Fruit fly (Drosophila melanogaster) whole organism, embryonic: Measurements from ENCODE around the gene Hr96.

Experiments used
- Ada2b ChIP-seq: fragments of 200-800 bp; sonication (Bioruptor generic); IDR thresholded peaks from 2 replicates; pipeline ENCODE4 v1.3.6; 2022; ENCODE audit warnings: missing biosample characterization, missing genetic modification characterization
- Adf1 ChIP-seq: fragments of 200-800 bp; sonication (Bioruptor generic); IDR thresholded peaks from 2 replicates; pipeline ENCODE4 v1.3.6; 2022; ENCODE audit warnings: missing biosample characterization, missing genetic modification characterization
- CG11456 ChIP-seq: fragments of 200-800 bp; sonication (Bioruptor generic); IDR thresholded peaks from 3 replicates; pipeline ENCODE4 v1.3.6; 2022; ENCODE audit warnings: missing biosample characterization, missing genetic modification characterization
- CG11723 ChIP-seq: fragments of 200-800 bp; sonication (Bioruptor generic); optimal IDR thresholded peaks from 2 replicates; lab custom pipeline; 2017; ENCODE audit warnings: missing biosample characterization, mild to moderate bottlenecking, missing genetic modification characterization
- CG13123 ChIP-seq: fragments of 200-800 bp; sonication (Bioruptor generic); optimal IDR thresholded peaks from 2 replicates; lab custom pipeline; 2016; ENCODE audit warnings: missing biosample characterization, missing genetic modification characterization
- CG13624 ChIP-seq: fragments of 200-800 bp; sonication (Bioruptor generic); optimal IDR thresholded peaks from 2 replicates; lab custom pipeline; 2016; ENCODE audit warnings: missing biosample characterization, missing genetic modification characterization
- CG14441 ChIP-seq: fragments of 200-800 bp; sonication (Bioruptor generic); IDR thresholded peaks from 2 replicates; pipeline ENCODE4 v1.3.6; 2022; ENCODE audit warnings: missing biosample characterization, missing genetic modification characterization
- CG1602 ChIP-seq: fragments of 200-800 bp; sonication (Bioruptor generic); optimal IDR thresholded peaks from 3 replicates; lab custom pipeline; 2016; ENCODE audit warnings: missing biosample characterization, missing genetic modification characterization
- CG1603 ChIP-seq: fragments of 200-800 bp; sonication (Bioruptor generic); optimal IDR thresholded peaks from 2 replicates; lab custom pipeline; 2019; ENCODE audit warnings: missing biosample characterization, mild to moderate bottlenecking, missing genetic modification characterization, moderate library complexity
- CG1647 ChIP-seq: fragments of 200-800 bp; sonication (Bioruptor generic); optimal IDR thresholded peaks from 3 replicates; lab custom pipeline; 2016; ENCODE audit warnings: missing biosample characterization, missing genetic modification characterization
- CG17359 ChIP-seq: fragments of 200-800 bp; sonication (Bioruptor generic); optimal IDR thresholded peaks from 3 replicates; lab custom pipeline; 2018; ENCODE audit warnings: missing biosample characterization, mild to moderate bottlenecking, missing genetic modification characterization, moderate library complexity
- CG18011 ChIP-seq: fragments of 200-800 bp; sonication (Bioruptor generic); optimal IDR thresholded peaks from 2 replicates; lab custom pipeline; 2017; ENCODE audit warnings: missing biosample characterization, missing genetic modification characterization, mild to moderate bottlenecking, moderate library complexity, missing genotype
- CG3163 ChIP-seq: fragments of 200-800 bp; sonication (Bioruptor generic); optimal IDR thresholded peaks from 3 replicates; lab custom pipeline; 2016; ENCODE audit warnings: missing biosample characterization, missing genetic modification characterization
- CG3995 ChIP-seq: fragments of 200-800 bp; sonication (Bioruptor generic); optimal IDR thresholded peaks from 3 replicates; lab custom pipeline; 2016; ENCODE audit warnings: missing biosample characterization, missing genetic modification characterization
- CG6272 ChIP-seq: fragments of 200-800 bp; sonication (Bioruptor generic); IDR thresholded peaks from 2 replicates; pipeline ENCODE4 v1.3.6; 2022; ENCODE audit warnings: missing biosample characterization, missing genetic modification characterization
- CG8290 ChIP-seq, 3 experiments: fragments of 200-800 bp; sonication (Bioruptor generic); optimal IDR thresholded peaks; 2 replicates each; lab custom pipeline; 2016 to 2019; ENCODE audit warnings: missing biosample characterization in 3 of 3, missing genetic modification characterization in 3 of 3, mild to moderate bottlenecking in 2 of 3, moderate library complexity in 1 of 3
- CG9215 ChIP-seq: fragments of 200-800 bp; sonication (Bioruptor generic); IDR thresholded peaks from 2 replicates; pipeline ENCODE4 v1.3.6; 2022; ENCODE audit warnings: missing biosample characterization, missing genetic modification characterization
- CG9876 ChIP-seq: fragments of 200-800 bp; sonication (Bioruptor generic); optimal IDR thresholded peaks from 2 replicates; lab custom pipeline; 2016; ENCODE audit warnings: missing biosample characterization, missing genetic modification characterization
- CkIIα-i1 ChIP-seq: fragments of 200-800 bp; sonication (Bioruptor generic); IDR thresholded peaks from 2 replicates; pipeline ENCODE4 v1.3.6; 2022; ENCODE audit warnings: missing biosample characterization, missing genetic modification characterization
- Fer3 ChIP-seq: fragments of 200-800 bp; sonication (Bioruptor generic); optimal IDR thresholded peaks from 2 replicates; lab custom pipeline; 2018; ENCODE audit warnings: missing biosample characterization, mild to moderate bottlenecking, missing genetic modification characterization, moderate library complexity
- Hr51 ChIP-seq, 2 experiments: fragments of 200-800 bp; sonication (Bioruptor generic); optimal IDR thresholded peaks; 2 replicates in 1 of 2; 3 replicates in 1 of 2; lab custom pipeline; 2016 to 2018; ENCODE audit warnings: missing biosample characterization in 2 of 2, missing genetic modification characterization in 2 of 2, mild to moderate bottlenecking in 1 of 2, moderate library complexity in 1 of 2
- Max ChIP-seq: fragments of 200-800 bp; sonication (Bioruptor generic); optimal IDR thresholded peaks from 2 replicates; lab custom pipeline; 2016; ENCODE audit warnings: missing biosample characterization, mild to moderate bottlenecking, missing genetic modification characterization
- PHDP ChIP-seq: fragments of 200-800 bp; sonication (Bioruptor generic); optimal IDR thresholded peaks from 3 replicates; lab custom pipeline; 2018; ENCODE audit warnings: missing biosample characterization, mild to moderate bottlenecking, missing genetic modification characterization, moderate library complexity
- Sin3A ChIP-seq: fragments of >200 bp; optimal IDR thresholded peaks from 2 replicates; lab custom pipeline; 2018
- Sox102F ChIP-seq: fragments of 200-800 bp; sonication (Bioruptor generic); optimal IDR thresholded peaks from 2 replicates; lab custom pipeline; 2018; ENCODE audit warnings: missing biosample characterization, mild to moderate bottlenecking, missing genetic modification characterization, moderate library complexity
- Taf1 ChIP-seq: fragments of 200-800 bp; sonication (Bioruptor generic); IDR thresholded peaks from 2 replicates; pipeline ENCODE4 v1.3.6; 2022; ENCODE audit warnings: missing biosample characterization, missing genetic modification characterization
- cad ChIP-seq: fragments of >200 bp; optimal IDR thresholded peaks from 2 replicates; lab custom pipeline; 2017; ENCODE audit warnings: missing biosample characterization, missing genetic modification characterization
- chn ChIP-seq: fragments of 200-800 bp; sonication (Bioruptor generic); optimal IDR thresholded peaks from 2 replicates; lab custom pipeline; 2016; ENCODE audit warnings: missing biosample characterization, missing genetic modification characterization
- disco-r ChIP-seq: fragments of 200-800 bp; sonication (Bioruptor generic); optimal IDR thresholded peaks from 2 replicates; lab custom pipeline; 2016; ENCODE audit warnings: missing biosample characterization, missing genetic modification characterization
- emc ChIP-seq: fragments of 200-800 bp; sonication (Bioruptor generic); optimal IDR thresholded peaks from 2 replicates; lab custom pipeline; 2016; ENCODE audit warnings: missing biosample characterization, missing genetic modification characterization
- eve ChIP-seq, 2 experiments: fragments of >200 bp; optimal IDR thresholded peaks; 2 replicates each; lab custom pipeline; 2017; ENCODE audit warnings: missing biosample characterization in 2 of 2, missing genetic modification characterization in 2 of 2
- fd3F ChIP-seq: fragments of 200-800 bp; sonication (Bioruptor generic); optimal IDR thresholded peaks from 2 replicates; lab custom pipeline; 2018; ENCODE audit warnings: missing biosample characterization, mild to moderate bottlenecking, missing genetic modification characterization, moderate library complexity
- fd96Cb ChIP-seq: fragments of 200-800 bp; sonication (Bioruptor generic); optimal IDR thresholded peaks from 2 replicates; lab custom pipeline; 2018; ENCODE audit warnings: missing biosample characterization, mild to moderate bottlenecking, missing genetic modification characterization, moderate library complexity
- gt ChIP-seq: fragments of 200-800 bp; sonication (Bioruptor generic); IDR thresholded peaks from 2 replicates; pipeline ENCODE4 v1.3.6; 2022; ENCODE audit warnings: missing biosample characterization, missing genetic modification characterization
- hb ChIP-seq: fragments of 200-800 bp; sonication (Bioruptor generic); IDR thresholded peaks from 3 replicates; pipeline ENCODE4 v1.3.6; 2022; ENCODE audit warnings: missing biosample characterization, missing genetic modification characterization; ENCODE audit not compliant: partially characterized antibody
- kni ChIP-seq: fragments of 200-800 bp; sonication (Bioruptor generic); optimal IDR thresholded peaks from 3 replicates; lab custom pipeline; 2017; ENCODE audit warnings: mild to moderate bottlenecking, missing biosample characterization, missing genetic modification reagents, missing genetic modification characterization
- mirr ChIP-seq: fragments of 200-800 bp; sonication (Bioruptor generic); optimal IDR thresholded peaks from 3 replicates; lab custom pipeline; 2018; ENCODE audit warnings: missing biosample characterization, mild to moderate bottlenecking, missing genetic modification characterization
- odd ChIP-seq: fragments of 200-800 bp; sonication (Bioruptor generic); optimal IDR thresholded peaks from 2 replicates; lab custom pipeline; 2017; ENCODE audit warnings: missing biosample characterization, mild to moderate bottlenecking, missing genetic modification characterization
- otp ChIP-seq: fragments of 200-800 bp; sonication (Bioruptor generic); IDR thresholded peaks from 3 replicates; pipeline ENCODE4, ENCODE4 v1.3.6; 2022; ENCODE audit warnings: missing biosample characterization, missing genetic modification characterization
- peb ChIP-seq: fragments of 200-800 bp; sonication (Bioruptor generic); IDR thresholded peaks from 2 replicates; pipeline ENCODE4 v1.3.6; 2022; ENCODE audit warnings: missing biosample characterization, missing genetic modification characterization
- prd ChIP-seq, 3 experiments: fragments of >200 bp in 2 of 3; fragments of 200-800 bp in 1 of 3; sonication (Bioruptor generic) in 1 of 3; optimal IDR thresholded peaks in 2 of 3; IDR thresholded peaks in 1 of 3; 2 replicates in 2 of 3; 3 replicates in 1 of 3; pipeline versions ENCODE4 v1.3.6 to Lab custom; 2017 to 2022; ENCODE audit warnings: missing biosample characterization in 1 of 3, missing genetic modification characterization in 1 of 3
- pum ChIP-seq: fragments of 200-800 bp; sonication (Bioruptor generic); optimal IDR thresholded peaks from 2 replicates; lab custom pipeline; 2016; ENCODE audit warnings: missing biosample characterization, missing genetic modification characterization
- run ChIP-seq: fragments of 200-800 bp; sonication (Bioruptor generic); optimal IDR thresholded peaks from 3 replicates; lab custom pipeline; 2018; ENCODE audit warnings: missing biosample characterization, mild to moderate bottlenecking, missing genetic modification characterization
- sens ChIP-seq: fragments of 200-800 bp; sonication (Bioruptor generic); peaks from one replicate; lab custom pipeline; 2016; ENCODE audit warnings: missing biosample characterization, missing genetic modification characterization
- sens-2 ChIP-seq: fragments of 200-800 bp; sonication (Bioruptor generic); IDR thresholded peaks from 2 replicates; pipeline ENCODE4 v1.3.6; 2022; ENCODE audit warnings: missing biosample characterization, missing genetic modification characterization
- sim ChIP-seq: fragments of 200-800 bp; sonication (Bioruptor generic); IDR thresholded peaks from 2 replicates; pipeline ENCODE4 v1.3.6; 2022; ENCODE audit warnings: missing biosample characterization, missing genetic modification characterization
- slbo ChIP-seq: fragments of 200-800 bp; sonication (Bioruptor generic); IDR thresholded peaks from 2 replicates; pipeline ENCODE4 v1.3.6; 2022; ENCODE audit warnings: missing biosample characterization, missing genetic modification characterization
- so ChIP-seq: fragments of 200-800 bp; sonication (Bioruptor generic); IDR thresholded peaks from 3 replicates; pipeline ENCODE4 v1.3.6; 2022; ENCODE audit warnings: missing biosample characterization, missing genetic modification characterization
- sug ChIP-seq: fragments of 200-800 bp; optimal IDR thresholded peaks from 2 replicates; lab custom pipeline; 2019; ENCODE audit warnings: missing biosample characterization, mild to moderate bottlenecking, missing genetic modification characterization, moderate library complexity
- unc-4 ChIP-seq: fragments of 200-800 bp; sonication (Bioruptor generic); IDR thresholded peaks from 2 replicates; pipeline ENCODE4 v1.3.6; 2022; ENCODE audit warnings: missing biosample characterization, missing genetic modification characterization; ENCODE audit not compliant: partially characterized antibody

Gene Hr96

dm6 chr3R:25051441-25052097, 26.5 kb downstream of the Hr96 start (continued):
- no peak for TF ChIP-seq hb
- TF ChIP-seq CG13123 = no peak
- peak; percentile 22; the same call in 1 of the 2 replicates for TF ChIP-seq Taf1 (GFP tag; lab: Robert Waterston, UW)
- TF ChIP-seq Max (GFP tag; lab: Kevin White, UChicago) = no peak
- TF ChIP-seq prd (optimal IDR thresholded peaks at IDR 0.05; lab: Kevin White, UChicago) = no peak
- no peak for TF ChIP-seq prd (GFP tag; IDR thresholded peaks at IDR 0.05; lab: Robert Waterston, UW)
- peak; percentile 16 for TF ChIP-seq PHDP (tag; lab: Kevin White, UChicago)
- no peak for TF ChIP-seq disco-r (GFP tag; lab: Kevin White, UChicago)
- no peak for TF ChIP-seq odd
- TF ChIP-seq chn (GFP tag; lab: Kevin White, UChicago) = no peak
- TF ChIP-seq CG6272 (GFP tag; lab: Robert Waterston, UW) = no peak
- no peak for TF ChIP-seq fd3F (GFP tag; lab: Kevin White, UChicago)
- TF ChIP-seq unc-4 (GFP tag; lab: Robert Waterston, UW) = no peak
- TF ChIP-seq CG17359 (tag; lab: Kevin White, UChicago) = no peak
- TF ChIP-seq run (tag; lab: Kevin White, UChicago) = no peak
- no peak for TF ChIP-seq CG9215
- peak; percentile 62 for TF ChIP-seq mirr (GFP tag; lab: Kevin White, UChicago)
- peak in 1 of 2 experiments; percentile 62 for TF ChIP-seq eve (GFP tag; optimal IDR thresholded peaks at IDR 0.05; lab: Kevin White, UChicago)
- TF ChIP-seq CG8290 (GFP tag; optimal IDR thresholded peaks at IDR 0.05; lab: Kevin White, UChicago) = no peak
- TF ChIP-seq CG8290 (tag; optimal IDR thresholded peaks at IDR 0.05; lab: Kevin White, UChicago) = peak in 1 of 2 experiments; percentile 23
- peak in 1 of 2 experiments; percentile 7 for TF ChIP-seq Hr51 (GFP tag; optimal IDR thresholded peaks at IDR 0.05; lab: Kevin White, UChicago)
- TF ChIP-seq CG14441 (GFP tag; lab: Robert Waterston, UW) = peak; percentile 44; the same call in 1 of the 2 replicates
- no peak for TF ChIP-seq sens
- TF ChIP-seq CG1647 (GFP tag; lab: Kevin White, UChicago) = no peak
- TF ChIP-seq otp = no peak
- peak; percentile 20 for TF ChIP-seq CG1603 (tag; lab: Kevin White, UChicago)
- TF ChIP-seq CG3995 (GFP tag; lab: Kevin White, UChicago) = no peak
- TF ChIP-seq CG3163 = no peak
- no peak for TF ChIP-seq pum (GFP tag; lab: Kevin White, UChicago)
- no peak for TF ChIP-seq cad (GFP tag; lab: Kevin White, UChicago)
- no peak for TF ChIP-seq emc (GFP tag; lab: Kevin White, UChicago)
- TF ChIP-seq sim (GFP tag; lab: Robert Waterston, UW) = no peak
- TF ChIP-seq CG11456 = no peak
- TF ChIP-seq CG11723 (GFP tag; lab: Kevin White, UChicago) = no peak
- peak; percentile 51; the same call in 1 of the 2 replicates for TF ChIP-seq slbo (GFP tag; lab: Robert Waterston, UW)
- TF ChIP-seq CG13624 (GFP tag; lab: Kevin White, UChicago) = peak; percentile 21
- TF ChIP-seq CkIIα-i1 (GFP tag; lab: Robert Waterston, UW) = no peak
- TF ChIP-seq so (GFP tag; lab: Robert Waterston, UW) = no peak
- 0 out of 2 replicates have a peak, but pooled peaks have one; percentile 7 for TF ChIP-seq Ada2b (GFP tag; lab: Robert Waterston, UW)
- TF ChIP-seq sens-2 (GFP tag; lab: Robert Waterston, UW) = no peak
- no peak for TF ChIP-seq kni
- TF ChIP-seq CG9876 (GFP tag; lab: Kevin White, UChicago) = no peak
- no peak for TF ChIP-seq CG1602 (GFP tag; lab: Kevin White, UChicago)
- TF ChIP-seq peb (GFP tag; lab: Robert Waterston, UW) = no peak
- peak; percentile 25; the same call in 1 of the 2 replicates for TF ChIP-seq Adf1 (GFP tag; lab: Robert Waterston, UW)
- TF ChIP-seq Sin3A (lab: Kevin White, UChicago) = no peak
- TF ChIP-seq fd96Cb (tag; lab: Kevin White, UChicago) = no peak
- TF ChIP-seq CG18011 = no peak
- TF ChIP-seq Fer3 (tag; lab: Kevin White, UChicago) = no peak
- TF ChIP-seq Sox102F (GFP tag; lab: Kevin White, UChicago) = no peak
- peak; percentile 3 for TF ChIP-seq sug
- no peak for TF ChIP-seq gt (GFP tag; lab: Robert Waterston, UW)
